Worm (Caenorhabditis elegans) whole organism, mixed stage, embryonic: ENCODE data around the gene trx-1.

Source experiments
- M03D4.4 ChIP-seq: sonication (generic microtip); optimal IDR thresholded peaks from 2 replicates; lab custom pipeline; 2017; ENCODE audit warnings: mild to moderate bottlenecking, missing genetic modification characterization, missing compliant biosample characterization
- blmp-1 ChIP-seq: fragments of 150-350 bp; optimal IDR thresholded peaks from 2 replicates; lab custom pipeline; 2014; ENCODE audit warnings: missing biosample characterization, missing genetic modification characterization
- ceh-39 ChIP-seq: fragments of 150-350 bp; optimal IDR thresholded peaks from 2 replicates; lab custom pipeline; 2014; ENCODE audit warnings: missing biosample characterization, missing genetic modification characterization
- ceh-43 ChIP-seq: fragments of 200-800 bp; sonication (Bioruptor generic); optimal IDR thresholded peaks from 2 replicates; lab custom pipeline; 2018; ENCODE audit warnings: mild to moderate bottlenecking, missing genetic modification characterization, moderate library complexity, missing compliant biosample characterization
- ceh-83 ChIP-seq: fragments of 200-800 bp; sonication (Bioruptor generic); optimal IDR thresholded peaks from 2 replicates; lab custom pipeline; 2018; ENCODE audit warnings: mild to moderate bottlenecking, missing genetic modification characterization, missing compliant biosample characterization
- ces-1 ChIP-seq: fragments of 150-350 bp; optimal IDR thresholded peaks from 2 replicates; lab custom pipeline; 2014; ENCODE audit warnings: missing biosample characterization, missing genetic modification reagents, missing genetic modification characterization
- cnd-1 ChIP-seq: fragments of 200-800 bp; sonication (Bioruptor generic); optimal IDR thresholded peaks from 2 replicates; lab custom pipeline; 2018; ENCODE audit warnings: mild to moderate bottlenecking, missing genetic modification characterization, missing compliant biosample characterization
- drap-1 ChIP-seq: fragments of 200-800 bp; sonication (Bioruptor generic); optimal IDR thresholded peaks from 3 replicates; lab custom pipeline; 2018; ENCODE audit warnings: mild to moderate bottlenecking, missing genetic modification characterization, missing compliant biosample characterization
- elt-1 ChIP-seq: sonication (generic microtip); optimal IDR thresholded peaks from 2 replicates; lab custom pipeline; 2017; ENCODE audit warnings: missing genetic modification characterization, mild to moderate bottlenecking, missing compliant biosample characterization, antibody characterized with exemption, moderate library complexity, borderline replicate concordance; ENCODE audit not compliant: insufficient read depth
- elt-3 ChIP-seq: fragments of 150-350 bp; optimal IDR thresholded peaks from 2 replicates; lab custom pipeline; 2014; ENCODE audit warnings: missing biosample characterization, missing genetic modification characterization
- flh-1 ChIP-seq: fragments of 200-800 bp; sonication (Bioruptor generic); optimal IDR thresholded peaks from 2 replicates; lab custom pipeline; 2018; ENCODE audit warnings: mild to moderate bottlenecking, missing genetic modification characterization, moderate library complexity, missing compliant biosample characterization
- ham-2 ChIP-seq: fragments of 200-800 bp; sonication (Bioruptor generic); optimal IDR thresholded peaks from 2 replicates; lab custom pipeline; 2018; ENCODE audit warnings: mild to moderate bottlenecking, missing genetic modification characterization, missing compliant biosample characterization
- hlh-1 ChIP-seq: fragments of 150-350 bp; optimal IDR thresholded peaks from 2 replicates; lab custom pipeline; 2014; ENCODE audit warnings: missing biosample characterization, missing genetic modification reagents, missing genetic modification characterization
- lin-13 ChIP-seq: fragments of 150-350 bp; optimal IDR thresholded peaks from 2 replicates; lab custom pipeline; 2014; ENCODE audit warnings: missing biosample characterization, missing genetic modification characterization
- mab-5 ChIP-seq: fragments of 150-350 bp; optimal IDR thresholded peaks from 2 replicates; lab custom pipeline; 2014; ENCODE audit warnings: missing biosample characterization, missing genetic modification characterization
- mep-1 ChIP-seq: fragments of 150-350 bp; optimal IDR thresholded peaks from 2 replicates; lab custom pipeline; 2017; ENCODE audit warnings: missing biosample characterization, missing genetic modification reagents, missing genetic modification characterization, inconsistent platforms
- mls-2 ChIP-seq: sonication (generic microtip); optimal IDR thresholded peaks from 2 replicates; lab custom pipeline; 2016; ENCODE audit warnings: mild to moderate bottlenecking, missing genetic modification characterization, moderate library complexity, missing compliant biosample characterization
- nhr-12 ChIP-seq: fragments of 150-350 bp; optimal IDR thresholded peaks from 2 replicates; lab custom pipeline; 2014; ENCODE audit warnings: missing biosample characterization, missing genetic modification characterization
- nhr-2 ChIP-seq: fragments of 150-350 bp; optimal IDR thresholded peaks from 2 replicates; lab custom pipeline; 2014; ENCODE audit warnings: missing biosample characterization, missing genetic modification characterization
- nhr-237 ChIP-seq: fragments of 150-350 bp; optimal IDR thresholded peaks from 2 replicates; lab custom pipeline; 2014; ENCODE audit warnings: missing biosample characterization, missing genetic modification characterization
- nhr-28 ChIP-seq: fragments of 150-350 bp; optimal IDR thresholded peaks from 2 replicates; lab custom pipeline; 2014; ENCODE audit warnings: missing biosample characterization, missing genetic modification characterization
- nhr-76 ChIP-seq: sonication (generic microtip); optimal IDR thresholded peaks from 2 replicates; lab custom pipeline; 2017; ENCODE audit warnings: missing biosample characterization, missing genetic modification characterization
- pha-4 ChIP-seq: fragments of 150-350 bp; optimal IDR thresholded peaks from 2 replicates; lab custom pipeline; 2018; ENCODE audit warnings: missing biosample characterization, missing genetic modification reagents, missing genetic modification characterization
- sem-2 ChIP-seq: fragments of 200-800 bp; sonication (Bioruptor generic); optimal IDR thresholded peaks from 2 replicates; lab custom pipeline; 2018; ENCODE audit warnings: mild to moderate bottlenecking, missing genetic modification characterization, missing compliant biosample characterization
- snpc-4 ChIP-seq: fragments of 150-350 bp; optimal IDR thresholded peaks from 2 replicates; lab custom pipeline; 2014; ENCODE audit warnings: missing biosample characterization, missing genetic modification characterization
- sptf-1 ChIP-seq: sonication (generic microtip); optimal IDR thresholded peaks from 2 replicates; lab custom pipeline; 2017; ENCODE audit warnings: mild to moderate bottlenecking, missing genetic modification characterization, moderate library complexity, missing compliant biosample characterization
- tbx-8 ChIP-seq: fragments of 200-800 bp; sonication (Bioruptor generic); optimal IDR thresholded peaks from 2 replicates; lab custom pipeline; 2018; ENCODE audit warnings: mild to moderate bottlenecking, missing genetic modification characterization, moderate library complexity, missing compliant biosample characterization
- unc-120 ChIP-seq: sonication (generic microtip); optimal IDR thresholded peaks from 2 replicates; lab custom pipeline; 2017; ENCODE audit warnings: missing genetic modification characterization, missing compliant biosample characterization; ENCODE audit not compliant: poor library complexity, severe bottlenecking
- unc-39 ChIP-seq: fragments of 150-350 bp; optimal IDR thresholded peaks from 2 replicates; lab custom pipeline; 2014; ENCODE audit warnings: missing biosample characterization, missing genetic modification characterization
- ztf-11 ChIP-seq: fragments of 150-350 bp; optimal IDR thresholded peaks from 2 replicates; lab custom pipeline; 2014; ENCODE audit warnings: missing biosample characterization, missing genetic modification characterization

Gene trx-1

DNA sequence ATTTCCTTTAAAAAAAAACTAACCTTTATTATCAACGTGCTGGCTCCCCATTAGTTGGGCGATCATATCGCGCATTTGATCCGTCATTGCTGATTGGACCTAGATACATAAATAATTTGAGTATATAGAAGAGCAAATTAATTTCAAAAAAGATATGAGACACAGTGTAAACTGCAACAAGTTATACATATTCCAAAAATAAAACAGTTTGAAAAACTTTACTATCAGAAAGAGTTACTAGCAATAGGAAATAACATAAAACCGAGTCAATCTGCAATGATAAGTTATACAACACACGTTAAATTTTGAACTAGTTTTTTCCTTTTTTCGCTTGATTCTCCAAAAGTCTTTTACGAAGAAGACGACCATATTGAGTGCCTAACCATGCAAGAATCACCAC is 46.0 kb downstream of the trx-1 start, which contains the start of gene luc-7L:
Gene luc-7L, minus strand, starts transcription at position 101 of the 400 bp plus-strand sequence.
- TF ChIP-seq nhr-76 (tag; lab: Kevin White, UChicago) (no peak), mls-2 (tag; lab: Kevin White, UChicago) (no peak), nhr-237 (tag; lab: Kevin White, UChicago) (no peak), ceh-43 (GFP tag; lab: Kevin White, UChicago) (no peak), lin-13 (tag; lab: Kevin White, UChicago) (no peak), blmp-1 (tag; lab: Kevin White, UChicago) (no peak), ztf-11 (tag; lab: Kevin White, UChicago) (no peak), elt-1 (tag; lab: Kevin White, UChicago) (no peak), nhr-12 (tag; lab: Kevin White, UChicago) (no peak), ceh-39 (no peak), unc-120 (tag; lab: Kevin White, UChicago) (no peak), sem-2 (no peak), ceh-83 (no peak), pha-4 (tag; lab: Kevin White, UChicago) (no peak), nhr-28 (tag; lab: Kevin White, UChicago) (no peak), cnd-1 (tag; lab: Kevin White, UChicago) (no peak), flh-1 (GFP tag; lab: Kevin White, UChicago) (no peak), hlh-1 (no peak), mep-1 (no peak), ham-2 (GFP tag; lab: Kevin White, UChicago) (no peak)
- TF ChIP-seq, all 35 proteins: peak for 0

DNA sequence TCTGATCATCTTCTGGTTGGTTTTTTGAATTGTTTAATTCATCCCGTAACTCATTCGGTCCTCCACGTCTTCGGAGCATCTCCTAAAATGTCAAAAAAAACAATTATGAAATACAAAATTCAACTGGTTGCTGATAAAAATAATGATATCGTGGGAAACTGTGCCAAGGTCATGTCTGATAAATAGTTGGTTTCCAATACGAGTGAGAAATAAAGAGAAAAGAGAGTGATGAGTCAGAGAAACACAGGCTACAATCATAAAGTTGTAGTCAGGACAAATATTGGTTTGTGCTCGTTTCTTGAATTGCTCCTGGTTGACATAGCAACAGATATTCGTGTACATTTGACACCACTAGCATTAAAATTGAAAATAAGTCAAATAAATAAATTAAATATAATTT is 48.2 kb downstream of the trx-1 start, which contains the start of gene B0495.7:
Gene B0495.7, minus strand, starts transcription at position 82 of the 400 bp plus-strand sequence.
- TF ChIP-seq pha-4 (tag; lab: Kevin White, UChicago) (no peak), nhr-2 (tag; lab: Kevin White, UChicago) (no peak), ces-1 (no peak), tbx-8 (GFP tag; lab: Kevin White, UChicago) (no peak), M03D4.4 (tag; lab: Kevin White, UChicago) (no peak), flh-1 (GFP tag; lab: Kevin White, UChicago) (no peak), nhr-76 (tag; lab: Kevin White, UChicago) (no peak), mep-1 (no peak), unc-39 (tag; lab: Kevin White, UChicago) (no peak), snpc-4 (no peak)

DNA sequence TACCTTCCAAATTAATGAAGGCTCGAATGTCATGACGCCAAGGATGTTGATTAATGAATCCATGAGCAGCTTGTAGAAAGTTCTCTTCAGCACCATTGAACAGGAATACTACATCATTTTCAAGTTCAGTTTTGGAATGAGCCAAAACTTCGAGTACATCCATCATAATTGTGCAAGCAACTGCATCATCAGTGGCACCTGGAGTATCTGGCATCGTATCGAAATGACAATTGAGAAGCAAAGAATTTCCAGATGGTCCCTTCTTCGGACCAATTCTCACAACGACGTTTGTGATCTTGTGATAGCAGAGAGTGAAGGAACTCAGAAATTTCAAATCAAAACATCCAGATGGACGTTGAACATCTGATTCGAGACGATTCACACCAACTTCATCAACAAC is 49.0 kb downstream of the trx-1 start:
- no peak for TF ChIP-seq unc-39 (tag; lab: Kevin White, UChicago)
- no peak for TF ChIP-seq sptf-1 (tag; lab: Kevin White, UChicago)
- TF ChIP-seq ceh-83 = no peak
- TF ChIP-seq elt-3 (tag; lab: Kevin White, UChicago) = no peak
- no peak for TF ChIP-seq unc-120 (tag; lab: Kevin White, UChicago)
- TF ChIP-seq ces-1 = no peak
- no peak for TF ChIP-seq drap-1 (GFP tag; lab: Kevin White, UChicago)
- no peak for TF ChIP-seq nhr-237 (tag; lab: Kevin White, UChicago)
- TF ChIP-seq ceh-43 (GFP tag; lab: Kevin White, UChicago) = no peak
- no peak for TF ChIP-seq mls-2 (tag; lab: Kevin White, UChicago)
- no peak for TF ChIP-seq mab-5 (tag; lab: Kevin White, UChicago)
- no peak for TF ChIP-seq flh-1 (GFP tag; lab: Kevin White, UChicago)
- TF ChIP-seq hlh-1 = no peak
